Fruit fly (Drosophila melanogaster) whole organism, embryonic: Measurements from ENCODE around the gene CG42764.

ENCODE experiments used
- BtbVII ChIP-seq: fragments of 200-800 bp; sonication (Bioruptor generic); optimal IDR thresholded peaks from 3 replicates; lab custom pipeline; 2017; ENCODE audit warnings: missing biosample characterization, mild to moderate bottlenecking, missing genetic modification characterization
- C15 ChIP-seq: fragments of 200-800 bp; sonication (Bioruptor generic); IDR thresholded peaks from 3 replicates; pipeline ENCODE4 v1.3.6; 2022; ENCODE audit warnings: missing biosample characterization, missing genetic modification characterization
- CG10274 ChIP-seq: fragments of 200-800 bp; sonication (Bioruptor generic); optimal IDR thresholded peaks from 3 replicates; lab custom pipeline; 2017; ENCODE audit warnings: missing biosample characterization, mild to moderate bottlenecking, missing genetic modification characterization
- CG10654 ChIP-seq: fragments of 200-800 bp; sonication (Bioruptor generic); optimal IDR thresholded peaks from 2 replicates; lab custom pipeline; 2016; ENCODE audit warnings: missing biosample characterization, missing genetic modification characterization
- CG12299 ChIP-seq: fragments of 200-800 bp; sonication (Bioruptor generic); optimal IDR thresholded peaks from 2 replicates; lab custom pipeline; 2018; ENCODE audit warnings: missing biosample characterization, mild to moderate bottlenecking, missing genetic modification characterization
- CG12769 ChIP-seq: fragments of 200-800 bp; sonication (Bioruptor generic); optimal IDR thresholded peaks from 2 replicates; lab custom pipeline; 2019; ENCODE audit warnings: missing biosample characterization, mild to moderate bottlenecking, missing genetic modification characterization, moderate library complexity
- CG17829 ChIP-seq: fragments of 200-800 bp; optimal IDR thresholded peaks from 2 replicates; lab custom pipeline; 2019; ENCODE audit warnings: missing biosample characterization, mild to moderate bottlenecking, missing genetic modification characterization, moderate library complexity
- CG17912 ChIP-seq: fragments of 200-800 bp; sonication (Bioruptor generic); optimal IDR thresholded peaks from 2 replicates; lab custom pipeline; 2018; ENCODE audit warnings: missing biosample characterization, mild to moderate bottlenecking, missing genetic modification characterization
- CG34224 ChIP-seq: fragments of 200-800 bp; sonication (Bioruptor generic); IDR thresholded peaks from 3 replicates; pipeline ENCODE4 v1.3.6; 2022; ENCODE audit warnings: missing biosample characterization, missing genetic modification characterization; ENCODE audit not compliant: partially characterized antibody
- CG3838 ChIP-seq: fragments of 200-800 bp; sonication (Bioruptor generic); optimal IDR thresholded peaks from 3 replicates; lab custom pipeline; 2016; ENCODE audit warnings: missing biosample characterization, missing genetic modification characterization
- CG4424 ChIP-seq: fragments of 200-800 bp; sonication (Bioruptor generic); optimal IDR thresholded peaks from 3 replicates; lab custom pipeline; 2016; ENCODE audit warnings: missing biosample characterization, missing genetic modification characterization
- CG6272 ChIP-seq: fragments of 200-800 bp; sonication (Bioruptor generic); IDR thresholded peaks from 2 replicates; pipeline ENCODE4 v1.3.6; 2022; ENCODE audit warnings: missing biosample characterization, missing genetic modification characterization
- CG7745 ChIP-seq: fragments of 200-800 bp; sonication (Bioruptor generic); optimal IDR thresholded peaks from 2 replicates; lab custom pipeline; 2018; ENCODE audit warnings: missing biosample characterization, mild to moderate bottlenecking, missing genetic modification characterization, moderate library complexity
- CG9437 ChIP-seq: fragments of 200-800 bp; sonication (Bioruptor generic); optimal IDR thresholded peaks from 2 replicates; lab custom pipeline; 2018; ENCODE audit warnings: missing biosample characterization, mild to moderate bottlenecking, missing genetic modification characterization
- CG9817 ChIP-seq: fragments of 200-800 bp; sonication (Bioruptor generic); optimal IDR thresholded peaks from 2 replicates; lab custom pipeline; 2018; ENCODE audit warnings: missing biosample characterization, mild to moderate bottlenecking, missing genetic modification characterization, moderate library complexity
- CG9876 ChIP-seq: fragments of 200-800 bp; sonication (Bioruptor generic); optimal IDR thresholded peaks from 2 replicates; lab custom pipeline; 2016; ENCODE audit warnings: missing biosample characterization, missing genetic modification characterization
- CG9932 ChIP-seq: fragments of 200-800 bp; sonication (Bioruptor generic); IDR thresholded peaks from 2 replicates; pipeline ENCODE4 v1.3.6; 2022; ENCODE audit warnings: missing biosample characterization, missing genetic modification characterization
- Camta ChIP-seq: fragments of 200-800 bp; sonication (Bioruptor generic); optimal IDR thresholded peaks from 2 replicates; lab custom pipeline; 2016; ENCODE audit warnings: missing biosample characterization, missing genetic modification characterization
- E2f1 ChIP-seq: fragments of 200-800 bp; sonication (Bioruptor generic); IDR thresholded peaks from 2 replicates; pipeline ENCODE4 v1.3.6; 2022; ENCODE audit warnings: missing biosample characterization, missing genetic modification characterization
- E2f2 ChIP-seq: fragments of 200-800 bp; sonication (Bioruptor generic); IDR thresholded peaks from 2 replicates; pipeline ENCODE4 v1.3.6; 2022; ENCODE audit warnings: missing biosample characterization, missing genetic modification characterization
- Fer1 ChIP-seq: fragments of 200-800 bp; sonication (Bioruptor generic); optimal IDR thresholded peaks from 2 replicates; lab custom pipeline; 2017; ENCODE audit warnings: missing biosample characterization, mild to moderate bottlenecking, missing genetic modification characterization
- Gsc ChIP-seq: fragments of 200-800 bp; sonication (Bioruptor generic); IDR thresholded peaks from 2 replicates; pipeline ENCODE4 v1.3.6; 2022; ENCODE audit warnings: missing biosample characterization, missing genetic modification characterization
- HLHmδ ChIP-seq: fragments of 200-800 bp; sonication (Bioruptor generic); optimal IDR thresholded peaks from 2 replicates; lab custom pipeline; 2018; ENCODE audit warnings: missing biosample characterization, mild to moderate bottlenecking, missing genetic modification characterization, moderate library complexity
- Hey ChIP-seq: fragments of 200-800 bp; sonication (Bioruptor generic); optimal IDR thresholded peaks from 3 replicates; lab custom pipeline; 2018; ENCODE audit warnings: missing biosample characterization, mild to moderate bottlenecking, missing genetic modification characterization
- MBD-R2 ChIP-seq: fragments of 200-800 bp; sonication (Bioruptor generic); IDR thresholded peaks from 2 replicates; pipeline ENCODE4 v1.3.6; 2022; ENCODE audit warnings: missing biosample characterization, missing genetic modification characterization
- Mad ChIP-seq: fragments of 200-800 bp; sonication (Bioruptor generic); optimal IDR thresholded peaks from 2 replicates; lab custom pipeline; 2016; ENCODE audit warnings: missing biosample characterization, missing genetic modification characterization
- Oli ChIP-seq: fragments of 200-800 bp; sonication (Bioruptor generic); optimal IDR thresholded peaks from 2 replicates; lab custom pipeline; 2018; ENCODE audit warnings: missing biosample characterization, mild to moderate bottlenecking, missing genetic modification characterization, moderate library complexity
- Optix ChIP-seq: fragments of 200-800 bp; sonication (Bioruptor generic); IDR thresholded peaks from 3 replicates; pipeline ENCODE4 v1.3.6; 2022; ENCODE audit warnings: missing biosample characterization, missing genetic modification characterization
- Ptx1 ChIP-seq: fragments of 200-800 bp; sonication (Bioruptor generic); IDR thresholded peaks from 2 replicates; pipeline ENCODE4 v1.3.6; 2022; ENCODE audit warnings: missing biosample characterization, missing genetic modification characterization
- Rfx ChIP-seq: fragments of 200-800 bp; sonication (Bioruptor generic); IDR thresholded peaks from 2 replicates; pipeline ENCODE4 v1.3.6; 2022; ENCODE audit warnings: missing biosample characterization, missing genetic modification characterization
- Side ChIP-seq: fragments of 200-800 bp; sonication (Bioruptor generic); optimal IDR thresholded peaks from 2 replicates; lab custom pipeline; 2016; ENCODE audit warnings: missing biosample characterization, missing genetic modification characterization
- TFAM ChIP-seq: fragments of 200-800 bp; sonication (Bioruptor generic); optimal IDR thresholded peaks from 2 replicates; lab custom pipeline; 2017; ENCODE audit warnings: missing biosample characterization, missing genetic modification characterization, inconsistent platforms
- Taf1 ChIP-seq: fragments of 200-800 bp; sonication (Bioruptor generic); IDR thresholded peaks from 2 replicates; pipeline ENCODE4 v1.3.6; 2022; ENCODE audit warnings: missing biosample characterization, missing genetic modification characterization
- Trl ChIP-seq, 3 experiments: fragments of >200 bp in 2 of 3; fragments of 200-800 bp in 1 of 3; sonication (Bioruptor generic) in 1 of 3; optimal IDR thresholded peaks; 2 replicates in 1 of 3; 3 replicates in 2 of 3; lab custom pipeline; 2016 to 2017; ENCODE audit warnings: missing biosample characterization in 1 of 3, missing genetic modification characterization in 1 of 3
- abd-A ChIP-seq: fragments of 200-800 bp; sonication (Bioruptor generic); optimal IDR thresholded peaks from 3 replicates; lab custom pipeline; 2019; ENCODE audit warnings: missing biosample characterization, mild to moderate bottlenecking, missing genetic modification characterization, moderate library complexity
- ap ChIP-seq: fragments of 200-800 bp; sonication (Bioruptor generic); IDR thresholded peaks from 2 replicates; pipeline ENCODE4 v1.3.6; 2022; ENCODE audit warnings: missing biosample characterization, missing genetic modification characterization
- bab2 ChIP-seq: fragments of 200-800 bp; sonication (Bioruptor generic); optimal IDR thresholded peaks from 2 replicates; lab custom pipeline; 2016; ENCODE audit warnings: missing biosample characterization, missing genetic modification characterization
- ci ChIP-seq: fragments of 200-800 bp; sonication (Bioruptor generic); IDR thresholded peaks from 3 replicates; pipeline ENCODE4 v1.3.6; 2022; ENCODE audit warnings: missing biosample characterization, missing genetic modification characterization
- danr ChIP-seq: fragments of 200-800 bp; sonication (Bioruptor generic); IDR thresholded peaks from 2 replicates; pipeline ENCODE4 v1.3.6; 2022; ENCODE audit warnings: missing biosample characterization, missing genetic modification characterization
- dati ChIP-seq: fragments of 200-800 bp; sonication (Bioruptor generic); IDR thresholded peaks from 2 replicates; pipeline ENCODE4 v1.3.6; 2022; ENCODE audit warnings: missing biosample characterization, missing genetic modification characterization
- eyg ChIP-seq: fragments of 200-800 bp; sonication (Bioruptor generic); optimal IDR thresholded peaks from 3 replicates; lab custom pipeline; 2016; ENCODE audit warnings: missing biosample characterization, missing genetic modification characterization
- fru ChIP-seq: fragments of >200 bp; optimal IDR thresholded peaks from 2 replicates; lab custom pipeline; 2017
- her ChIP-seq: fragments of 200-800 bp; sonication (Bioruptor generic); optimal IDR thresholded peaks from 2 replicates; lab custom pipeline; 2016; ENCODE audit warnings: missing biosample characterization, missing genetic modification characterization
- onecut ChIP-seq: fragments of 200-800 bp; sonication (Bioruptor generic); IDR thresholded peaks from 2 replicates; pipeline ENCODE4 v1.3.6; 2022; ENCODE audit warnings: missing biosample characterization, missing genetic modification characterization
- pfk ChIP-seq: fragments of 200-800 bp; sonication (Bioruptor generic); optimal IDR thresholded peaks from 2 replicates; lab custom pipeline; 2018; ENCODE audit warnings: missing biosample characterization, mild to moderate bottlenecking, missing genetic modification characterization, moderate library complexity
- sim ChIP-seq: fragments of 200-800 bp; sonication (Bioruptor generic); IDR thresholded peaks from 2 replicates; pipeline ENCODE4 v1.3.6; 2022; ENCODE audit warnings: missing biosample characterization, missing genetic modification characterization
- ssp ChIP-seq: fragments of 200-800 bp; sonication (Bioruptor generic); IDR thresholded peaks from 2 replicates; pipeline ENCODE4 v1.3.6; 2022; ENCODE audit warnings: missing biosample characterization, missing genetic modification characterization
- trh ChIP-seq: fragments of 200-800 bp; sonication (Bioruptor generic); optimal IDR thresholded peaks from 2 replicates; lab custom pipeline; 2016; ENCODE audit warnings: missing biosample characterization, missing genetic modification characterization
- usp ChIP-seq: fragments of >200 bp; optimal IDR thresholded peaks from 2 replicates; lab custom pipeline; 2017; ENCODE audit warnings: missing biosample characterization, missing genetic modification characterization
- wek ChIP-seq: fragments of 200-800 bp; sonication (Bioruptor generic); optimal IDR thresholded peaks from 3 replicates; lab custom pipeline; 2018; ENCODE audit warnings: missing biosample characterization, mild to moderate bottlenecking, missing genetic modification characterization, moderate library complexity
- zf30C ChIP-seq: fragments of 200-800 bp; sonication (Bioruptor generic); optimal IDR thresholded peaks from 3 replicates; lab custom pipeline; 2018; ENCODE audit warnings: missing biosample characterization, mild to moderate bottlenecking, missing genetic modification characterization

CG42764 gene

dm6 chr3L:20508136-20508635 lies 42.3 kb upstream of the CG42764 start (continued):
- TF ChIP-seq Camta (peak; percentile 89), CG9876 (GFP tag; lab: Kevin White, UChicago) (peak; percentile 87), ssp (GFP tag; lab: Robert Waterston, UW) (peak; percentile 86), CG34224 (peak; percentile 52; the same call in 1 of the 3 replicates), Taf1 (peak; percentile 96), sim (GFP tag; lab: Robert Waterston, UW) (peak; percentile 64; the same call in 1 of the 2 replicates), CG4424 (GFP tag; lab: Kevin White, UChicago) (peak; percentile 94), eyg (peak; percentile 82), CG7745 (tag; lab: Kevin White, UChicago) (no peak), CG10274 (peak; percentile 89), CG10654 (peak; percentile 90), Side (GFP tag; lab: Kevin White, UChicago) (peak; percentile 87), usp (GFP tag; lab: Kevin White, UChicago) (no peak), E2f2 (peak; percentile 65; the same call in 1 of the 2 replicates), Ptx1 (GFP tag; lab: Robert Waterston, UW) (peak; percentile 95), Oli (tag; lab: Kevin White, UChicago) (peak; percentile 92), Rfx (GFP tag; lab: Robert Waterston, UW) (peak; percentile 98), CG9437 (peak; percentile 80), CG17829 (tag; lab: Kevin White, UChicago) (peak; percentile 90), zf30C (GFP tag; lab: Kevin White, UChicago) (no peak), CG12769 (tag; lab: Kevin White, UChicago) (peak; percentile 96), bab2 (GFP tag; lab: Kevin White, UChicago) (peak; percentile 94), E2f1 (peak; percentile 91), fru (lab: Kevin White, UChicago) (no peak), Mad (GFP tag; lab: Kevin White, UChicago) (peak; percentile 90), TFAM (peak; percentile 38), Hey (tag; lab: Kevin White, UChicago) (peak; percentile 78), onecut (GFP tag; lab: Robert Waterston, UW) (peak; percentile 71), Trl (optimal IDR thresholded peaks at IDR 0.05; lab: Kevin White, UChicago) (peak; percentile 65 to 88), Trl (GFP tag; optimal IDR thresholded peaks at IDR 0.05; lab: Kevin White, UChicago) (peak; percentile 85), Optix (peak; percentile 54; the same call in 1 of the 3 replicates), wek (GFP tag; lab: Kevin White, UChicago) (peak; percentile 60), dati (peak; percentile 34; the same call in 1 of the 2 replicates), CG12299 (tag; lab: Kevin White, UChicago) (peak; percentile 77), abd-A (tag; lab: Kevin White, UChicago) (peak; percentile 86), trh (GFP tag; lab: Kevin White, UChicago) (peak; percentile 84), CG9817 (tag; lab: Kevin White, UChicago) (peak; percentile 95), pfk (peak; percentile 38), Gsc (GFP tag; lab: Robert Waterston, UW) (no peak), CG3838 (GFP tag; lab: Kevin White, UChicago) (peak; percentile 72), ap (GFP tag; lab: Robert Waterston, UW) (peak; percentile 68), CG6272 (GFP tag; lab: Robert Waterston, UW) (peak; percentile 93), CG17912 (peak; percentile 20), CG9932 (GFP tag; lab: Robert Waterston, UW) (peak; percentile 98), HLHmδ (peak; percentile 37), C15 (GFP tag; lab: Robert Waterston, UW) (peak; percentile 92), MBD-R2 (peak; percentile 87), Fer1 (GFP tag; lab: Kevin White, UChicago) (peak; percentile 95), ci (peak; percentile 86; the same call in 2 of the 3 replicates), BtbVII (peak; percentile 94), her (GFP tag; lab: Kevin White, UChicago) (peak; percentile 78), danr (peak; percentile 85)
